Fruit fly (Drosophila melanogaster): Measurements from ENCODE around the gene CG12091.
A peak's percentile ranks its signal among the peaks of the same experiment; 100 is the strongest.

Gene CG12091

dm6 chr3L:1517274-1518047 lies 19.2 kb downstream of the CG12091 start (continued):
- no peak for TF ChIP-seq gro (GFP tag; optimal IDR thresholded peaks at IDR 0.05)
- no peak for TF ChIP-seq HLH3B (GFP tag; IDR thresholded peaks at IDR 0.05)
- TF ChIP-seq danr (GFP tag; IDR thresholded peaks at IDR 0.05) = peak; percentile 19; the same call in 1 of the 2 replicates
- no peak for TF ChIP-seq twi (tag; optimal IDR thresholded peaks at IDR 0.05)
- TF ChIP-seq CG12769 (tag; optimal IDR thresholded peaks at IDR 0.05) = no peak
- TF ChIP-seq Stat92E (GFP tag; optimal IDR thresholded peaks at IDR 0.05) = no peak
- no peak for TF ChIP-seq CG4404 (GFP tag; IDR thresholded peaks at IDR 0.05)
- no peak for TF ChIP-seq pan (optimal IDR thresholded peaks at IDR 0.05)
- TF ChIP-seq pan (GFP tag; optimal IDR thresholded peaks at IDR 0.05 in 1 of 2, IDR thresholded peaks at IDR 0.05 in 1 of 2) = peak in 1 of 2 experiments; percentile 23
- peak; percentile 83 for TF ChIP-seq MBD-R2 (GFP tag; IDR thresholded peaks at IDR 0.05)
- TF ChIP-seq al (GFP tag; IDR thresholded peaks at IDR 0.05) = no peak
- TF ChIP-seq CG8765 (GFP tag; IDR thresholded peaks at IDR 0.05) = no peak
- no peak for TF ChIP-seq ham (GFP tag; IDR thresholded peaks at IDR 0.05)
- peak; percentile 73 for TF ChIP-seq CG10274 (GFP tag; optimal IDR thresholded peaks at IDR 0.05)
- peak; percentile 31; the same call in 1 of the 3 replicates for TF ChIP-seq B-H1 (GFP tag; IDR thresholded peaks at IDR 0.05)
- no peak for TF ChIP-seq tio (GFP tag; optimal IDR thresholded peaks at IDR 0.05)
- no peak for TF ChIP-seq NK7.1 (GFP tag; optimal IDR thresholded peaks at IDR 0.05)
- TF ChIP-seq Rfx (GFP tag; IDR thresholded peaks at IDR 0.05) = peak; percentile 22; the same call in 1 of the 2 replicates
- TF ChIP-seq CG13775 (GFP tag; optimal IDR thresholded peaks at IDR 0.05) = peak; percentile 54
- TF ChIP-seq Ets97D (GFP tag; optimal IDR thresholded peaks at IDR 0.05) = peak; percentile 80
- TF ChIP-seq odd (GFP tag; optimal IDR thresholded peaks at IDR 0.05) = no peak
- 0 out of 2 replicates have a peak, but pooled peaks have one; percentile 31 for TF ChIP-seq ssp (GFP tag; IDR thresholded peaks at IDR 0.05)
- no peak for TF ChIP-seq ttk (GFP tag; IDR thresholded peaks at IDR 0.05)
- TF ChIP-seq zf30C (GFP tag; optimal IDR thresholded peaks at IDR 0.05) = no peak
- peak; percentile 32; the same call in 1 of the 2 replicates for TF ChIP-seq Xrp1 (GFP tag; IDR thresholded peaks at IDR 0.05)
- TF ChIP-seq slp2 (GFP tag; optimal IDR thresholded peaks at IDR 0.05) = peak; percentile 48
- TF ChIP-seq CG11723 (GFP tag; optimal IDR thresholded peaks at IDR 0.05) = no peak
- no peak for TF ChIP-seq fd96Cb (tag; optimal IDR thresholded peaks at IDR 0.05)
- peak; percentile 55 for TF ChIP-seq az2 (GFP tag; optimal IDR thresholded peaks at IDR 0.05)
- peak; percentile 5 for TF ChIP-seq ab (GFP tag; optimal IDR thresholded peaks at IDR 0.05)
- TF ChIP-seq chinmo (GFP tag; IDR thresholded peaks at IDR 0.05; ENCODE audit: partially characterized antibody) = peak; percentile 77; the same call in 3 of the 4 replicates
- no peak for TF ChIP-seq CG11085 (GFP tag; IDR thresholded peaks at IDR 0.05)
- TF ChIP-seq CG8478 (optimal IDR thresholded peaks at IDR 0.05) = no peak
- peak; percentile 50; the same call in 1 of the 2 replicates for TF ChIP-seq ap (GFP tag; IDR thresholded peaks at IDR 0.05)
- peak; percentile 68 for TF ChIP-seq CG16863 (GFP tag; optimal IDR thresholded peaks at IDR 0.05)
- TF ChIP-seq CG3726 (GFP tag; IDR thresholded peaks at IDR 0.05) = no peak
- TF ChIP-seq jing (GFP tag; optimal IDR thresholded peaks at IDR 0.05) = no peak
- peak; percentile 41 for TF ChIP-seq CG9727 (GFP tag; optimal IDR thresholded peaks at IDR 0.05)
- TF ChIP-seq cas (GFP tag; IDR thresholded peaks at IDR 0.05) = no peak
- no peak for TF ChIP-seq kni (GFP tag; optimal IDR thresholded peaks at IDR 0.05)
- no peak for TF ChIP-seq sug (tag; optimal IDR thresholded peaks at IDR 0.05)
- peak; percentile 59 for TF ChIP-seq vfl (GFP tag; optimal IDR thresholded peaks at IDR 0.05)
- no peak for TF ChIP-seq z (GFP tag; IDR thresholded peaks at IDR 0.05)
- peak; percentile 80 for TF ChIP-seq CG6791 (GFP tag; IDR thresholded peaks at IDR 0.05; ENCODE audit: partially characterized antibody)
- no peak for TF ChIP-seq CG11560 (tag; IDR thresholded peaks at IDR 0.05)
- TF ChIP-seq CG1233 (GFP tag; optimal IDR thresholded peaks at IDR 0.05) = peak; percentile 24
- no peak for TF ChIP-seq CG3281 (GFP tag; optimal IDR thresholded peaks at IDR 0.05)
- 0 out of 2 replicates have a peak, but pooled peaks have one; percentile 27 for TF ChIP-seq CG14667 (GFP tag; IDR thresholded peaks at IDR 0.05)
- peak; percentile 16 for TF ChIP-seq CG11398 (GFP tag; optimal IDR thresholded peaks at IDR 0.05)
- no peak for TF ChIP-seq Ravus (GFP tag; IDR thresholded peaks at IDR 0.05)
- no peak; the same call in 1 of the 2 replicates for TF ChIP-seq CG31224 (GFP tag; IDR thresholded peaks at IDR 0.05)
